Fruit fly (Drosophila melanogaster) whole organism, embryonic: Measurements from ENCODE around the gene Cp18.
A peak's percentile ranks its signal among the peaks of the same experiment; 100 is the strongest.

Experiments
- CG10209 ChIP-seq: fragments of 200-800 bp; sonication (Bioruptor generic); optimal IDR thresholded peaks from 3 replicates; lab custom pipeline; 2017; ENCODE audit warnings: missing biosample characterization, mild to moderate bottlenecking, missing genetic modification characterization, missing genetic modification reagents
- CG12155 ChIP-seq: fragments of 200-800 bp; sonication (Bioruptor generic); optimal IDR thresholded peaks from 3 replicates; lab custom pipeline; 2016; ENCODE audit warnings: missing biosample characterization, missing genetic modification characterization
- CG1233 ChIP-seq: fragments of 200-800 bp; sonication (Bioruptor generic); optimal IDR thresholded peaks from 4 replicates; lab custom pipeline; 2018; ENCODE audit warnings: missing biosample characterization, mild to moderate bottlenecking, missing genetic modification characterization
- CG12769 ChIP-seq: fragments of 200-800 bp; sonication (Bioruptor generic); optimal IDR thresholded peaks from 2 replicates; lab custom pipeline; 2019; ENCODE audit warnings: missing biosample characterization, mild to moderate bottlenecking, missing genetic modification characterization, moderate library complexity
- CG13123 ChIP-seq: fragments of 200-800 bp; sonication (Bioruptor generic); optimal IDR thresholded peaks from 2 replicates; lab custom pipeline; 2016; ENCODE audit warnings: missing biosample characterization, missing genetic modification characterization
- CG13296 ChIP-seq: fragments of 200-800 bp; sonication (Bioruptor generic); optimal IDR thresholded peaks from 3 replicates; lab custom pipeline; 2018; ENCODE audit warnings: missing biosample characterization, mild to moderate bottlenecking, missing genetic modification characterization
- CG14014 ChIP-seq: fragments of 200-800 bp; sonication (Bioruptor generic); IDR thresholded peaks from 2 replicates; pipeline ENCODE4 v1.3.6; 2022; ENCODE audit warnings: missing biosample characterization, missing genetic modification characterization
- CG15601 ChIP-seq: fragments of 200-800 bp; sonication (Bioruptor generic); optimal IDR thresholded peaks from 3 replicates; lab custom pipeline; 2019; ENCODE audit warnings: missing biosample characterization, mild to moderate bottlenecking, missing genetic modification characterization, moderate library complexity
- CG16779 ChIP-seq: fragments of 200-800 bp; sonication (Bioruptor generic); IDR thresholded peaks from 2 replicates; pipeline ENCODE4 v1.3.6; 2022; ENCODE audit warnings: missing biosample characterization, missing genetic modification characterization
- CG18011 ChIP-seq: fragments of 200-800 bp; sonication (Bioruptor generic); optimal IDR thresholded peaks from 2 replicates; lab custom pipeline; 2017; ENCODE audit warnings: missing biosample characterization, missing genetic modification characterization, mild to moderate bottlenecking, moderate library complexity, missing genotype
- CG1832 ChIP-seq: fragments of 200-800 bp; sonication (Bioruptor generic); optimal IDR thresholded peaks from 2 replicates; lab custom pipeline; 2017; ENCODE audit warnings: missing biosample characterization, mild to moderate bottlenecking, missing genetic modification characterization, inconsistent platforms
- CG4424 ChIP-seq: fragments of 200-800 bp; sonication (Bioruptor generic); optimal IDR thresholded peaks from 3 replicates; lab custom pipeline; 2016; ENCODE audit warnings: missing biosample characterization, missing genetic modification characterization
- CG6254 ChIP-seq: fragments of 200-800 bp; sonication (Bioruptor generic); optimal IDR thresholded peaks from 3 replicates; lab custom pipeline; 2017; ENCODE audit warnings: mild to moderate bottlenecking, missing biosample characterization, missing genetic modification reagents, missing genetic modification characterization
- CG6654 ChIP-seq: fragments of 200-800 bp; sonication (Bioruptor generic); optimal IDR thresholded peaks from 2 replicates; lab custom pipeline; 2017; ENCODE audit warnings: missing biosample characterization, mild to moderate bottlenecking, missing genetic modification characterization
- CG7271 ChIP-seq: fragments of 200-800 bp; sonication (Bioruptor generic); optimal IDR thresholded peaks from 2 replicates; lab custom pipeline; 2018; ENCODE audit warnings: missing biosample characterization, mild to moderate bottlenecking, missing genetic modification characterization, moderate library complexity
- CG8281 ChIP-seq: fragments of 200-800 bp; sonication (Bioruptor generic); optimal IDR thresholded peaks from 2 replicates; lab custom pipeline; 2018; ENCODE audit warnings: missing biosample characterization, mild to moderate bottlenecking, missing genetic modification characterization, moderate library complexity
- CG8290 ChIP-seq, 3 experiments: fragments of 200-800 bp; sonication (Bioruptor generic); optimal IDR thresholded peaks; 2 replicates each; lab custom pipeline; 2016 to 2019; ENCODE audit warnings: missing biosample characterization in 3 of 3, missing genetic modification characterization in 3 of 3, mild to moderate bottlenecking in 2 of 3, moderate library complexity in 1 of 3
- D19B ChIP-seq: fragments of 200-800 bp; sonication (Bioruptor generic); optimal IDR thresholded peaks from 2 replicates; lab custom pipeline; 2017; ENCODE audit warnings: missing biosample characterization, mild to moderate bottlenecking, missing genetic modification characterization
- Dbx ChIP-seq: fragments of 200-800 bp; sonication (Bioruptor generic); IDR thresholded peaks from 3 replicates; pipeline ENCODE4 v1.3.6; 2022; ENCODE audit warnings: missing biosample characterization, missing genetic modification characterization
- Ets65A ChIP-seq: fragments of 200-800 bp; sonication (Bioruptor generic); peaks from one replicate; lab custom pipeline; 2016; ENCODE audit warnings: missing biosample characterization, missing genetic modification characterization
- Fer3 ChIP-seq: fragments of 200-800 bp; sonication (Bioruptor generic); optimal IDR thresholded peaks from 2 replicates; lab custom pipeline; 2018; ENCODE audit warnings: missing biosample characterization, mild to moderate bottlenecking, missing genetic modification characterization, moderate library complexity
- HmgD ChIP-seq: fragments of 200-800 bp; sonication (Bioruptor generic); optimal IDR thresholded peaks from 3 replicates; lab custom pipeline; 2016; ENCODE audit warnings: missing biosample characterization, missing genetic modification characterization
- HmgZ ChIP-seq: fragments of 200-800 bp; sonication (Bioruptor generic); optimal IDR thresholded peaks from 2 replicates; lab custom pipeline; 2018; ENCODE audit warnings: missing biosample characterization, mild to moderate bottlenecking, missing genetic modification characterization
- Hr51 ChIP-seq, 2 experiments: fragments of 200-800 bp; sonication (Bioruptor generic); optimal IDR thresholded peaks; 2 replicates in 1 of 2; 3 replicates in 1 of 2; lab custom pipeline; 2016 to 2018; ENCODE audit warnings: missing biosample characterization in 2 of 2, missing genetic modification characterization in 2 of 2, mild to moderate bottlenecking in 1 of 2, moderate library complexity in 1 of 2
- Jarid2 ChIP-seq: fragments of 200-800 bp; sonication (Bioruptor generic); optimal IDR thresholded peaks from 3 replicates; lab custom pipeline; 2017; ENCODE audit warnings: mild to moderate bottlenecking, missing biosample characterization, missing genetic modification reagents, missing genetic modification characterization
- Med ChIP-seq: fragments of 200-800 bp; sonication (Bioruptor generic); peaks from one replicate; lab custom pipeline; 2016; ENCODE audit warnings: missing biosample characterization, missing genetic modification characterization, mild to moderate bottlenecking, inconsistent platforms, moderate library complexity
- NFAT ChIP-seq: fragments of 200-800 bp; sonication (Bioruptor generic); IDR thresholded peaks from 2 replicates; pipeline ENCODE4 v1.3.6; 2022; ENCODE audit warnings: missing biosample characterization, missing genetic modification characterization
- NK7.1 ChIP-seq: fragments of 200-800 bp; sonication (Bioruptor generic); optimal IDR thresholded peaks from 3 replicates; lab custom pipeline; 2016; ENCODE audit warnings: missing biosample characterization, missing genetic modification characterization
- Pdp1 ChIP-seq, 2 experiments: fragments of 200-800 bp; sonication (Bioruptor generic); optimal IDR thresholded peaks; 3 replicates each; lab custom pipeline; 2016; ENCODE audit warnings: missing biosample characterization in 2 of 2, missing genetic modification characterization in 2 of 2, mild to moderate bottlenecking in 1 of 2, moderate library complexity in 1 of 2
- Ssrp ChIP-seq: fragments of 200-800 bp; sonication (Bioruptor generic); optimal IDR thresholded peaks from 2 replicates; lab custom pipeline; 2018; ENCODE audit warnings: missing biosample characterization, mild to moderate bottlenecking, missing genetic modification characterization, moderate library complexity
- al ChIP-seq: fragments of 200-800 bp; sonication (Bioruptor generic); IDR thresholded peaks from 2 replicates; pipeline ENCODE4 v1.3.6; 2022; ENCODE audit warnings: missing biosample characterization, missing genetic modification characterization
- bbx ChIP-seq: fragments of 200-800 bp; sonication (Bioruptor generic); IDR thresholded peaks from 2 replicates; pipeline ENCODE4 v1.3.6; 2022; ENCODE audit warnings: missing biosample characterization, missing genetic modification characterization; ENCODE audit not compliant: partially characterized antibody
- btn ChIP-seq: fragments of 200-800 bp; sonication (Bioruptor generic); optimal IDR thresholded peaks from 2 replicates; lab custom pipeline; 2016; ENCODE audit warnings: missing biosample characterization, missing genetic modification characterization
- chinmo ChIP-seq: fragments of 200-800 bp; sonication (Bioruptor generic); IDR thresholded peaks from 4 replicates; pipeline ENCODE4 v1.3.6; 2022; ENCODE audit warnings: missing biosample characterization, missing genetic modification characterization; ENCODE audit not compliant: partially characterized antibody
- dimm ChIP-seq: fragments of 200-800 bp; sonication (Bioruptor generic); IDR thresholded peaks from 2 replicates; pipeline ENCODE4 v1.3.6; 2022; ENCODE audit warnings: missing biosample characterization, missing genetic modification characterization
- fd64A ChIP-seq: fragments of 200-800 bp; sonication (Bioruptor generic); optimal IDR thresholded peaks from 3 replicates; lab custom pipeline; 2018; ENCODE audit warnings: missing biosample characterization, mild to moderate bottlenecking, missing genetic modification characterization
- ftz-f1 ChIP-seq: fragments of 200-800 bp; sonication (Bioruptor generic); optimal IDR thresholded peaks from 2 replicates; lab custom pipeline; 2016; ENCODE audit warnings: missing biosample characterization, missing genetic modification characterization
- gce ChIP-seq: fragments of 200-800 bp; sonication (Bioruptor generic); IDR thresholded peaks from 3 replicates; pipeline ENCODE4 v1.3.6; 2022; ENCODE audit warnings: missing biosample characterization, missing genetic modification characterization
- gsb ChIP-seq: fragments of 200-800 bp; sonication (Bioruptor generic); IDR thresholded peaks from 2 replicates; pipeline ENCODE4 v1.3.6; 2022; ENCODE audit warnings: missing biosample characterization, missing genetic modification characterization
- kah ChIP-seq: fragments of 200-800 bp; sonication (Bioruptor generic); optimal IDR thresholded peaks from 2 replicates; lab custom pipeline; 2018; ENCODE audit warnings: missing biosample characterization, mild to moderate bottlenecking, missing genetic modification characterization
- pzg ChIP-seq: fragments of 200-800 bp; sonication (Bioruptor generic); optimal IDR thresholded peaks from 3 replicates; lab custom pipeline; 2018; ENCODE audit warnings: missing biosample characterization, mild to moderate bottlenecking, missing genetic modification characterization, moderate library complexity
- salm ChIP-seq: fragments of 200-800 bp; sonication (Bioruptor generic); optimal IDR thresholded peaks from 2 replicates; lab custom pipeline; 2018; ENCODE audit warnings: missing biosample characterization, mild to moderate bottlenecking, missing genetic modification characterization
- sens ChIP-seq: fragments of 200-800 bp; sonication (Bioruptor generic); peaks from one replicate; lab custom pipeline; 2016; ENCODE audit warnings: missing biosample characterization, missing genetic modification characterization
- seq ChIP-seq: fragments of 200-800 bp; sonication (Bioruptor generic); IDR thresholded peaks from 2 replicates; pipeline ENCODE4 v1.3.6; 2022; ENCODE audit warnings: missing biosample characterization, missing genetic modification characterization
- sob ChIP-seq: fragments of 200-800 bp; sonication (Bioruptor generic); IDR thresholded peaks from 2 replicates; pipeline ENCODE4 v1.3.6; 2022; ENCODE audit warnings: missing biosample characterization, missing genetic modification characterization
- sqz ChIP-seq: fragments of 200-800 bp; sonication (Bioruptor generic); optimal IDR thresholded peaks from 3 replicates; lab custom pipeline; 2018; ENCODE audit warnings: missing biosample characterization, mild to moderate bottlenecking, missing genetic modification characterization

The Cp18 gene

dm6 chr3L:8690630-8691029 lies 36.0 kb upstream of the Cp18 start:
- TF ChIP-seq gsb: peak; percentile 4; the same call in 1 of the 2 replicates
- TF ChIP-seq sob (GFP tag; lab: Robert Waterston, UW): 0 out of 2 replicates have a peak, but pooled peaks have one; percentile 15
- TF ChIP-seq pzg (GFP tag; lab: Kevin White, UChicago): no peak
- TF ChIP-seq CG1233: no peak
- TF ChIP-seq CG12769 (tag; lab: Kevin White, UChicago): peak; percentile 9
- TF ChIP-seq Ets65A (GFP tag; lab: Kevin White, UChicago): no peak
- TF ChIP-seq Med (GFP tag; lab: Kevin White, UChicago): peak; percentile 79
- TF ChIP-seq CG8290 (GFP tag; optimal IDR thresholded peaks at IDR 0.05; lab: Kevin White, UChicago): no peak
- TF ChIP-seq CG8290 (tag; optimal IDR thresholded peaks at IDR 0.05; lab: Kevin White, UChicago): peak in 1 of 2 experiments; percentile 23
- 0 out of 3 replicates have a peak, but pooled peaks have one; percentile 22 for TF ChIP-seq Dbx
- no peak for TF ChIP-seq sqz (GFP tag; lab: Kevin White, UChicago)
- no peak for TF ChIP-seq D19B (GFP tag; lab: Kevin White, UChicago)
- TF ChIP-seq CG13296 (GFP tag; lab: Kevin White, UChicago): peak; percentile 32
- 0 out of 2 replicates have a peak, but pooled peaks have one; percentile 16 for TF ChIP-seq NFAT (GFP tag; lab: Robert Waterston, UW)
- peak in 1 of 2 experiments; percentile 55 for TF ChIP-seq Pdp1 (GFP tag; optimal IDR thresholded peaks at IDR 0.05; lab: Kevin White, UChicago)
- no peak for TF ChIP-seq ftz-f1
- TF ChIP-seq, all 482 proteins: peak for 9

- TF ChIP-seq kah (no peak), HmgD (GFP tag; lab: Kevin White, UChicago) (no peak), NK7.1 (GFP tag; lab: Kevin White, UChicago) (no peak), Fer3 (tag; lab: Kevin White, UChicago) (no peak), CG14014 (GFP tag; lab: Robert Waterston, UW) (peak; percentile 43; the same call in 1 of the 2 replicates), chinmo (peak; percentile 85; the same call in 3 of the 4 replicates), CG16779 (GFP tag; lab: Robert Waterston, UW) (no peak), Jarid2 (GFP tag; lab: Kevin White, UChicago) (no peak), CG8281 (tag; lab: Kevin White, UChicago) (no peak), fd64A (no peak), sens (GFP tag; lab: Kevin White, UChicago) (peak; percentile 69), CG6254 (no peak), seq (GFP tag; lab: Robert Waterston, UW) (no peak), gce (GFP tag; lab: Robert Waterston, UW) (0 out of 3 replicates have a peak, but pooled peaks have one; percentile 5), CG7271 (tag; lab: Kevin White, UChicago) (no peak), CG6654 (GFP tag; lab: Kevin White, UChicago) (no peak), CG15601 (tag; lab: Kevin White, UChicago) (no peak), CG10209 (peak; percentile 66), CG18011 (GFP tag; lab: Kevin White, UChicago) (no peak), CG4424 (GFP tag; lab: Kevin White, UChicago) (peak; percentile 43), Ssrp (peak; percentile 62), dimm (GFP tag; lab: Robert Waterston, UW) (no peak), CG1832 (GFP tag; lab: Kevin White, UChicago) (no peak), HmgZ (peak; percentile 15), CG12155 (GFP tag; lab: Kevin White, UChicago) (peak; percentile 44), al (GFP tag; lab: Robert Waterston, UW) (no peak), salm (tag; lab: Kevin White, UChicago) (peak; percentile 33), bbx (GFP tag; lab: Robert Waterston, UW) (peak; percentile 50; the same call in 1 of the 2 replicates), Ets65A (GFP tag; lab: Kevin White, UChicago) (no peak), CG13123 (no peak), btn (GFP tag; lab: Kevin White, UChicago) (no peak), NFAT (GFP tag; lab: Robert Waterston, UW) (0 out of 2 replicates have a peak, but pooled peaks have one; percentile 33), Hr51 (GFP tag; optimal IDR thresholded peaks at IDR 0.05; lab: Kevin White, UChicago) (peak in 1 of 2 experiments; percentile 76)
These were observed 34.4 kb upstream of the Cp18 start for dm6 chr3L:8691891-8692874.
